Fruit fly (Drosophila melanogaster): ENCODE measurements around the gene Eph.
A peak's percentile ranks its signal among the peaks of the same experiment; 100 is the strongest.

The Eph gene

DNA sequence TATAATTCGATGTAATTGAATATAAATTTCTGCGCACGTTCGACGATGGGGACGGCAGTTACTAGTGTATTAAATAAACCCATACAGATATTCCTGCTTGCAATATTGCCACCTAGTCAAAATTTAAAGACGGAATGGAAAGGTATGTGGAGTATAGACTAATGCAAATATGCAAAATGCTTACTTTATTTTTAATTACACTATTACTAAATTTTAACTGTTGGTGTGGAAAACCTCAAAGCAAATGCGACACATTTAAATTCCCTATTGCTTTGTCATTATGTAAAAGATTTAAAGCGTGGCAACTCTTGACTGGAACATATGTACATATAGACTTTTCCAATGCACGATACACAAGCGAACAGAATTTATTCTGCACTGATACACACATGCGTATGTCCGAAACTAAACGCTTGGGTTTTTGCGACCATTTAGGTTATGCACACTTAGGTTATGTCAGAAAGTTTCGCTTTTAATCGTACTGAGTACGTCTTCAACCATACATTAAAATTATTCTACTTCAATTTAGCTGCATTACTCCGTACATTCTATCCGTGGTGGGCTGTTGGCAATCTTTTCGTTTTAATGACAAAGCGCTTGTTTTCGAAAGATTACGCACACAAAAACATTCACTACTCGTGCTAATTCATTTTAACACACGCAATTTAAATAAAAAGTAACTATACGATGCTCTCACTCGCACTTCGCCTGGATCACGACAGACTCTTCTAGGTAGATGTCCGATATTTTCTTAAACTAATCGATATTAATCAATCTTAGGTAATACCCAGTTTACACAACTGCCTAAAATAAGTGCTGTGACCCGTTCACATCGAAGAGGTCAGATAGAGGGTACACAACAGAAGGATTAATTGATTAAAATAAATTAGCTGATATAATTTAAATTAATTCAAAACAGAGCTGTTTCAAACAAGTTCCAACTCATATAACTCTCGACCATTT lies 49.7 kb downstream of the Eph start, which contains the start of gene gw (continued):
- TF ChIP-seq Hand (GFP tag; optimal IDR thresholded peaks at IDR 0.05) (no peak), org-1 (GFP tag; optimal IDR thresholded peaks at IDR 0.05) (no peak), D (optimal IDR thresholded peaks at IDR 0.05) (no peak), D (GFP tag; optimal IDR thresholded peaks at IDR 0.05) (peak; percentile 56), dmrt99B (tag; optimal IDR thresholded peaks at IDR 0.05) (no peak), Hmx (GFP tag; optimal IDR thresholded peaks at IDR 0.05) (peak; percentile 64), CG18011 (GFP tag; optimal IDR thresholded peaks at IDR 0.05) (peak; percentile 73), CG4707 (GFP tag; optimal IDR thresholded peaks at IDR 0.05) (peak; percentile 31), CG11085 (GFP tag; IDR thresholded peaks at IDR 0.05) (no peak), CG5180 (GFP tag; optimal IDR thresholded peaks at IDR 0.05) (no peak), Hr39 (optimal IDR thresholded peaks at IDR 0.05) (no peak), wor (GFP tag; IDR thresholded peaks at IDR 0.05) (no peak; the same call in 1 of the 2 replicates), Poxn (GFP tag; IDR thresholded peaks at IDR 0.05) (no peak), CG6813 (GFP tag; optimal IDR thresholded peaks at IDR 0.05) (no peak), sug (tag; optimal IDR thresholded peaks at IDR 0.05) (peak; percentile 70), CG17802 (tag; optimal IDR thresholded peaks at IDR 0.05) (peak; percentile 100), CG17359 (tag; optimal IDR thresholded peaks at IDR 0.05) (peak; percentile 85), CG18476 (GFP tag; optimal IDR thresholded peaks at IDR 0.05) (peak; percentile 73), Deaf1 (tag; optimal IDR thresholded peaks at IDR 0.05) (no peak), CG31441 (GFP tag; IDR thresholded peaks at IDR 0.05) (no peak), pan (optimal IDR thresholded peaks at IDR 0.05) (no peak), pan (GFP tag; optimal IDR thresholded peaks at IDR 0.05 in 1 of 2, IDR thresholded peaks at IDR 0.05 in 1 of 2) (peak in 1 of 2 experiments; percentile 80), Hr51 (GFP tag; optimal IDR thresholded peaks at IDR 0.05) (peak in 1 of 2 experiments; percentile 71), bowl (GFP tag; IDR thresholded peaks at IDR 0.05) (no peak), CG30020 (tag; optimal IDR thresholded peaks at IDR 0.05) (peak; percentile 99), CG8765 (GFP tag; IDR thresholded peaks at IDR 0.05) (no peak), Dfd (GFP tag; optimal IDR thresholded peaks at IDR 0.05) (peak in 1 of 2 experiments; percentile 58), CG11504 (tag; optimal IDR thresholded peaks at IDR 0.05) (no peak), Ada2b (GFP tag; IDR thresholded peaks at IDR 0.05) (peak; percentile 77), br (optimal IDR thresholded peaks at IDR 0.05) (no peak), GATAe (GFP tag; conservative IDR thresholded peaks at IDR 0.05) (no peak), Myb (GFP tag; optimal IDR thresholded peaks at IDR 0.05) (peak; percentile 34), tll (GFP tag; optimal IDR thresholded peaks at IDR 0.05) (no peak), CG12155 (GFP tag; optimal IDR thresholded peaks at IDR 0.05) (peak; percentile 74), slp2 (GFP tag; optimal IDR thresholded peaks at IDR 0.05) (peak; percentile 43), CG11398 (GFP tag; optimal IDR thresholded peaks at IDR 0.05) (peak; percentile 61), Neu2 (GFP tag; optimal IDR thresholded peaks at IDR 0.05; ENCODE audit: borderline replicate concordance) (no peak), z (GFP tag; IDR thresholded peaks at IDR 0.05) (no peak), kni (GFP tag; optimal IDR thresholded peaks at IDR 0.05) (no peak), CG6254 (GFP tag; optimal IDR thresholded peaks at IDR 0.05) (peak; percentile 46), CG2116 (GFP tag; optimal IDR thresholded peaks at IDR 0.05) (peak; percentile 63), CG1024 (GFP tag; IDR thresholded peaks at IDR 0.05) (peak; percentile 99), CG3065 (GFP tag; optimal IDR thresholded peaks at IDR 0.05) (peak; percentile 54), Dip3 (GFP tag; optimal IDR thresholded peaks at IDR 0.05) (peak; percentile 79), esg (GFP tag; conservative IDR thresholded peaks at IDR 0.05) (no peak; the same call in 1 of the 2 replicates), bbx (GFP tag; IDR thresholded peaks at IDR 0.05; ENCODE audit: partially characterized antibody) (peak; percentile 70), Asciz (GFP tag; optimal IDR thresholded peaks at IDR 0.05) (peak; percentile 61), dimm (GFP tag; IDR thresholded peaks at IDR 0.05) (no peak), gt (GFP tag; IDR thresholded peaks at IDR 0.05) (no peak)
